Worm (Caenorhabditis elegans) whole organism, L4/young adult: Measurements from ENCODE around the gene msp-33.
"Not testable (repeated sequence)": the region's sequence is repeated elsewhere in the genome, so short reads cannot be mapped to it uniquely, and the experiment has no call there.

Source experiments
- W03F9.2 ChIP-seq: fragments of 150-350 bp; optimal IDR thresholded peaks from 2 replicates; lab custom pipeline; 2014; ENCODE audit warnings: missing biosample characterization, missing genetic modification characterization
- dao-5 ChIP-seq: sonication (generic microtip); optimal IDR thresholded peaks from 2 replicates; lab custom pipeline; 2016; ENCODE audit warnings: missing genotype, missing genetic modification characterization, moderate library complexity, missing compliant biosample characterization
- him-1 ChIP-seq: sonication (generic microtip); optimal IDR thresholded peaks from 2 replicates; lab custom pipeline; 2016; ENCODE audit warnings: missing genotype, missing genetic modification reagents, missing genetic modification characterization, missing compliant biosample characterization

The msp-33 gene

DNA sequence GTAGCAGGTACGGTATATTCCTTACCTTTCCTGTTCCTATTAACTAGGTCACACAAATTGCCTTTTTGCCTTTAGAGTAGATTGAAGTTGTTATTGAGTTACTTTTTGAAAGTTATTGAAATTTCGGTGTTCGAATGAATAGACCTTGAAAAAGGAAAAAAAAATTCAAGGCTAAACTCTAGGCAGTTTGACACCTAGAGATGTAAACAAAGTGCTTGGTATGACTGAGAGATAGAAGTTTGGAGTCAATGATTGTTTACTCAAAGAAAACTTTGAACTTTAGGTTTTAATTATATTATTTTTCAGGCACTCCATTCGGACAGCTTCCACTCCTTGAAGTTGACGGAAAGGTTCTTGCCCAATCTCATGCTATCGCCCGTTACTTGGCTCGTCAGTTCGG is 10.0 kb downstream of the msp-33 start:
- TF ChIP-seq W03F9.2 (no peak), dao-5 (no peak), him-1 (tag; lab: Kevin White, UChicago) (no peak)

DNA sequence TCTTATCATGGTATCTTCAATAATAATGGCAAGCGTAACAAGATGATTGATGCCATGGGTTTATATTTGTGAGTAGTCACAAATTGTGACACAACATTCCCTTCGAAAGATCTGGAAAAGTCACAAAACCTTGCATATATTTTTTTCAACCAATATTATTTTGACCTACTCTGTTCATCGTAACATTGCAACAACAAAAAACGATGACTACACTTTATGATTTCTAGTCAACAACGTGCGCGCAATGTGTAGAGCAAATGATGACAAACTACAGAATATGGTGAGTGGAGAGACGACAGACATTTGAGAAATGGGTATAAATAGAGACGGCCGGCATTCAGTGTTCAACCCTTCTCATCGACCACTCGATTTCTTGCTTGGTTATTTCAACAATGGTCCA is 10.8 kb downstream of the msp-33 start, which contains the start of gene gst-7:
gst-7 (plus strand) TSS at position 336 of the 400 bp plus-strand sequence.
- no peak for TF ChIP-seq W03F9.2
- TF ChIP-seq him-1 (tag; lab: Kevin White, UChicago): no peak
- TF ChIP-seq dao-5: no peak

DNA sequence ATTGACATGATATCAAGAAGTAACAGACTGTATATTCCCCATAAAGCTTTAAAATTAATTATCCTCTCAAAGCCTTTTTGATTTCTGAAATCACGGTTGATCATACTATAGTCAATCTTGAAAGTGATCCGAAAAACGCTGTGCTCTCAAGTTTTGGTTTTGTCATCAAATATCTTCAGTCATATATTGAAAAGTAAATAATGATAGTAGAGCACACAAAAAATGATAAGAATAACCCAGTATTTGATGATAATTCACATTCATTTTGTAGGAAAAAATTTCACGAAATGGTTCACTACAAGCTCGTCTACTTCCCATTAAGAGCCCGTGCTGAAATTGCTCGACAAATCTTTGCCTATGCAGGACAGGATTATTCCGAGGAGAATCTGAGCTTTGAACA is 12.9 kb downstream of the msp-33 start, which contains the start of gene gst-6:
gst-6 (plus strand) TSS at position 263 of the 400 bp plus-strand sequence.
- TF ChIP-seq W03F9.2: no peak
- TF ChIP-seq him-1 (tag; lab: Kevin White, UChicago): no peak
- no peak for TF ChIP-seq dao-5

DNA sequence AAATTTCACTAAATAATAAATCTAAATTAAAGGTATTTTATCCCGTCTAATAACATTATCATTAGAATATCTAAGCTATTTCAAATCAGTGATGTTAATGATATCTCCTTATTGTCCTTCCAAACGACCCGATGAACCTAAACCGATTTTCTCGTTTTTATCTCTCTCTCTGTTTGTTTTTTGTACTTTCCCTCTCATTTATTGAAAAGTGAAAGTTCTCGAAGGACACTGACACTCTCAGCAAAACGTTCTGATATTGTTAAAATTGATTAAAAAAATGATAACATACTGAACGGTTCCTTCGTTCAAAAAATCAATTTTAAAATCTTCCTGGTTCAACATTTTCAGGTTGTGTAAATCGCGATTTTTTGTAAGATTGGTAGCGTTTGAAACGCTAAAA is 16.4 kb downstream of the msp-33 start, which contains the start of gene F11G11.13:
F11G11.13 (minus strand) TSS at position 89 of the 400 bp plus-strand sequence.
- TF ChIP-seq him-1 (tag; lab: Kevin White, UChicago) (no peak), dao-5 (no peak), W03F9.2 (no peak)

DNA sequence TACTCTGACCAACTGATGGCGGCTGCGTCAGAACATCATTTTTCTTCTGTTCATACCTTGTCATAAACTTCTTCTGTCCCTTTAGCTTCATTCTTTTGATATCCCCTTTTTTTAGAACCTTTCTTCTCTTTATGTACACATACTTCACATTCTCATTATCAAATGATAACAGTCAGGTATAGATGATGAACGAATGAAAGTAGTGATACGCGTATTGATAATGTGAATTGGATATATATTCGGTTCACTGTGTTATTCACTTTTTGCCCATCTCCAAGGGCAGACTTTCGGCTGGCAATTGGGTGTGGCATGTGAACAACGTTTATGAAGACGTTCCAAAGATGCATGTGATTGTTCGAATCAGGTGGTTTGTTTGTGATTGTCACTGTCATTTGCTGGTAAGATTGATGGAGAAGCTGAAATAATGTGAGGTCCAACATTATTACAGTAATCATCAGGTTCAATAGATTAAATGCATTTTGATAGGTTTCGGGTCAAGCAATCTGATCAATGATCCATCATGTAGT is 18.1 kb downstream of the msp-33 start, which contains the start of gene F11G11.15:
F11G11.15 (plus strand) TSS at position 511 of the 527 bp plus-strand sequence.
- TF ChIP-seq him-1 (tag; lab: Kevin White, UChicago) (no peak), W03F9.2 (no peak), dao-5 (no peak)

DNA sequence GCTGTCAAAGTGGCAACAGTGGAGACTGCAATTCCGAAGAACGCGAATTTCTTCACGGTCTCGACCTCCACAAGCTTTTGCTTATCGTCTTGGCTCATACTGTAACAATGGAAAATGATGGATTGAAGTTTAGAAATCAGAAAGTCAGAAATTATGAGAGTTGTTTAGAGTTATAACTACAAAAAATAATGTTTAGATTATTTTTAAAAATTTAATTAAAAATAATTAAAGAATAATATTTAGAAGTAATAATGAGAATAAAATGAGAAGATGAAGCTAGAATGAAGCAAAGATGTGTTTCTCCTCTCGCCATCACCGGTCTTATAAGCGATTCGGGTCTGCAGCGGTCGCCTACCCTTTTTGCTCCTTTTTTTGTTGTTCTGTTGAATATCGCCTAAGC is 19.5 kb downstream of the msp-33 start, which contains the start of gene col-73:
col-73 (minus strand) TSS at position 101 of the 400 bp plus-strand sequence.
- TF ChIP-seq W03F9.2: no peak
- no peak for TF ChIP-seq dao-5
- no peak for TF ChIP-seq him-1 (tag; lab: Kevin White, UChicago)

DNA sequence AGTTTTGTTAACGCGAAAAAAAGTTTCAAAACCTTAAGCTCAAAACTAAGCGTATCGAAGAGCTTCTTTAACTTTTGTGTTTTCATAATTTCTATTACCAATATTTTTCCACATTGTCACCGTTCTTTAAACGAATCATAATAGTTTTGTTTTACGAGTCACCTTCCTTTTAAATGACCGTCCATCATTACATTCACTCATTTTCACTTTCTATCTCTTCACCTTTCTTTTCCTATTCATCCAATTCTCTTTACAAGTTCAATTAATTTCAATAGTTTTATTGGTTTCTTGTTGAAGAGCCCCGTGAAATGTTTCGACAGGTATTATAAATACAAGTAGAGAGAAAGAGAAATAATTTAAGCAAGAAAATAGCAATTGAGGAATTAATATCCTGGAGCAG is 20.7 kb downstream of the msp-33 start:
- TF ChIP-seq him-1 (tag; lab: Kevin White, UChicago): no peak

DNA sequence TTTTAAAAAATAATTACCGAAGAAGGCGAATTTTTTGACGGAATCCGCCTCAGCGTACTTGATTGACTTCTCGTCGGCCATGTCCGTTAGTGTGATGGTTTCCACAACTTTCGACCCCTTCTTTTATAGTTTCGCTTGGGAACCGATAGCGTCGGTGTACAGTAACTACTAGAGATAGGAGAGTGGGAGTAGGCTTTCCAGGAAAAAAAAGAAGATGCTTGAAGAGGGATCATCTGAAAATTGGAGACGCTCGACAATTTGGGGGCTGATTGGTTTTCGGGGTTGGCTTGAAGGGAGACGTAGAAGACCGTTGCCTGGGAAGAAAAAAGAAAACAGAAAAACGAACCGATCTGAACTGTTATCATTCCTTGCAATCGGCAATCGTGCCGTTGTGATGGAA is 21.8 kb downstream of the msp-33 start, which contains the start of gene col-20:
col-20 (minus strand) TSS at position 101 of the 400 bp plus-strand sequence.
- TF ChIP-seq W03F9.2 (no peak), him-1 (tag; lab: Kevin White, UChicago) (no peak), dao-5 (no peak)

DNA sequence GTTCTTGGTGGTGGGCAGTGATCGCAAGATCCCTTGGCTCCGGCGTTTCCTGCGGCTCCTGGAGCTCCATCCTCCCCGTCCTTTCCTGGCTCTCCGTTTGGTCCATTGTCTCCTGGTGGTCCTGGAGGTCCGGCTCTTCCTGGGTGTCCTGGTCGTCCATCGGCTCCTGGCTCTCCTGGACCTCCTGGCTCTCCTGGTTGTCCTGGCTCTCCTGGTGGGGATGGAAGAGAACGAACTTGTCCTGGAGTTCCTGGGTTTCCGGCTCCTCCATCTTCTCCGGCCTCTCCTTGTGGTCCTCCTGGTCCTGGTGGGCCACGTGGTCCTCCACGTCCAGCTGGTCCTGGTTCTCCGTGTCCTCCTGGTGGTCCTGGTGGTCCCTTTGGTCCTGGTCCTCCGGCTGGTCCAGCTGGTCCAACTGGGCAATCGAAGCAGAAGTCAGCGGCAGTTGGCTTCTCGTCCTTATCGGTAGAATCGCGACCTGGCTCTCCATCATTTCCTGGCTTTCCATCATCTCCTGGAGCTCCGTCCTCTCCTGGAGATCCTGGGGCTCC is 22.6 kb downstream of the msp-33 start:
- TF ChIP-seq him-1 (tag; lab: Kevin White, UChicago): no peak
- no peak for TF ChIP-seq dao-5
- no peak for TF ChIP-seq W03F9.2

DNA sequence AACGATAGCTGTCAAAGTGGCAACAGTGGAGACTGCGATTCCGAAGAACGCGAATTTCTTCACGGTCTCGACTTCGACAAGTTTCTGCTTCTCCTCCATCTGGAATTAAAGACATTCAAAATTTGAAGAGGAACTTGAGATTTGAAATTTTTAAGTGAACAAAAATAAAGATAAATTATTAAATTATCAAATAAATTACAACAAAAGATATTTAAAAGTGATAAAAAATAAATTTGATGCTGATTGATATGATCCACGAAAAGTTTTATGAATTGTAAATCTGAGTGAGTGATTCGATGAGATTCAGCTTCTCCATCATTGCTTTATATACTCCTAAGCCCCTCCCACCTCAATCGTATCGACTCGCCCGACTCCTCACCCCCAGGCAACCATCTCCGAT is 25.0 kb downstream of the msp-33 start, which contains the start of gene col-17:
col-17 (minus strand) TSS at position 101 of the 400 bp plus-strand sequence.
- no peak for TF ChIP-seq dao-5

DNA sequence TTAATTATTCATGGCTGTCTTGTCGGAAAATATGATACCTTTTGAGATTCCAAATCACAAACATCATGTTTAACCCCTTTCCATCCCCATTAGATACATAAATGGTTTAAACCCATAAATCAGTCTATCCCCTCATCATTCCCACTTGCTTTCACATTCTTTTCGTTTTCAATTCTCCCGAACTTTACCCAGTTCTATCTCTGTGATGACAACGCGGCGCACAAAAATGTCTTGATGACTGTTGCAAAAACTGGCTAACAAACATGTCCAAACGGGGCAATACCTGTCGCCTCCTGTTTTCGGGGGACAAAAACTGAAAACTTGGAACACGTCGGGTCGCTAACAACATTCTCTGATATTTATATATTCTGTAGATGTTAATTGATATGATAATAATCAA is 26.4 kb downstream of the msp-33 start:
- TF ChIP-seq dao-5 (no peak), W03F9.2 (no peak), him-1 (tag; lab: Kevin White, UChicago) (no peak)

DNA sequence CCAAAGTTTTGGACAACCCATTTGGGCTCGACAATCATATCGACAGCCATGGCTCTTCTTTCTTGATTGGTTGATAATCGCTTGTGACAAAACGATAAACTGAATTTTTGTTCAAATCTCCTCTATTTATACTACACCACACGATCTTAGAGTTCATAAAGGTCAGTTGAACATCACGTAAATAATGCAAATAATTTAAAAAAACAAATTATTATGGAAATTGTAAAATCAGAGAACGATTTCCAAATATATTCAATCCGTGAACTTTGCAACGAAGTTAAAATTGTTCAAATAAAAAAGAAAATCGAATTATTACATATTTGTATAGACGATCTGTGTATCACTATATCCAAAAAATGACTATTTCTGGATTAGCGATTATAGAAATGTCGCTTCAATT is 29.1 kb downstream of the msp-33 start, which contains the start of the genes mpst-4 and F11G11.14:
mpst-4 (minus strand) TSS at position 101 of the 400 bp plus-strand sequence.
F11G11.14 (plus strand) TSS at position 325 of the 400 bp plus-strand sequence.
- TF ChIP-seq him-1 (tag; lab: Kevin White, UChicago): no peak
- TF ChIP-seq dao-5: no peak
- no peak for TF ChIP-seq W03F9.2

DNA sequence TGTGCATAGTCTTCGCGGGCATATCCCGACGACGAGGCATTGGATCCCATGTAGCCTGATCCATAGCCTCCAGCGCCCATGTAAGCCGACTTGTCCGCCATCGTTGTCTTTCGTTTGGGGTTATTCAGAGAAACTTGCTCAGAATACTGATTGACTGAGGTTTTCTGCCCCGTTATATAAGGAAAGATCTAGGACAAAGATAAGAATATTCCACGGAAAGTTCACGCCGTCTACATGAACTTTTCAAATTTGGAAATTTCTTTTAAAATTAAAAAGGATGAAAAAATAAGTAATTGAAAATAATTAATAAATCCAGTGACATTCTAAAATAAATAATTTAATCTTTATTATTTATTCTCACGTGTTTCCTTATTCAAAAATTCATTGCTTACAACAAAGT is 32.2 kb downstream of the msp-33 start, which contains the start of the genes nspd-5 and F11G11.4:
nspd-5 (minus strand) TSS at position 101 of the 400 bp plus-strand sequence.
F11G11.4 (plus strand) TSS at position 335 of the 400 bp plus-strand sequence.
- TF ChIP-seq dao-5; W03F9.2; him-1 (tag; lab: Kevin White, UChicago): not testable (repeated sequence)

DNA sequence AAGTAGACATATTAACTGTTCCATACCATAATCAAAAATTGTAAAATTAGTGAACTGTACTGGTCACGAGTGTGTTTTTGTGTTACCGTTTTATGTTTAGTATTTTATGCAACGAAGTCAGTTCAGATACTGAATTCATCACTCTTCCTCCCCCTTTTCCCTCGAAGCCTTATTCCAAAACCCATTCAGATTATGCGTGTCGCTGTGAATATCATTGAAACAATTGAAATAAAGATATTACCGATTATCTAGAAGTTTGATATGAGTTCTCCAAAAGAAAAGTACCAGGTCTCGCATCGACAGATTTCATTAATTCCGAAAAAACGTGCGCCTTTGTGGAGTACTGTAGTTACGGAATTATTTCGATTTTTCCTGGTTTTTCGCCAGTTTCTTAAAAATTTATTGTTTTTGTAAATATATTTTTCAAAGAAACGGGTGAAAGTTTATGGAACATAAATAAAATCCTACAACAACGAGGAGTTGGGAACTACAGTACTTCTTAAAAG is 33.5 kb downstream of the msp-33 start:
- TF ChIP-seq him-1 (tag; lab: Kevin White, UChicago): no peak
- TF ChIP-seq W03F9.2: no peak
- no peak for TF ChIP-seq dao-5

DNA sequence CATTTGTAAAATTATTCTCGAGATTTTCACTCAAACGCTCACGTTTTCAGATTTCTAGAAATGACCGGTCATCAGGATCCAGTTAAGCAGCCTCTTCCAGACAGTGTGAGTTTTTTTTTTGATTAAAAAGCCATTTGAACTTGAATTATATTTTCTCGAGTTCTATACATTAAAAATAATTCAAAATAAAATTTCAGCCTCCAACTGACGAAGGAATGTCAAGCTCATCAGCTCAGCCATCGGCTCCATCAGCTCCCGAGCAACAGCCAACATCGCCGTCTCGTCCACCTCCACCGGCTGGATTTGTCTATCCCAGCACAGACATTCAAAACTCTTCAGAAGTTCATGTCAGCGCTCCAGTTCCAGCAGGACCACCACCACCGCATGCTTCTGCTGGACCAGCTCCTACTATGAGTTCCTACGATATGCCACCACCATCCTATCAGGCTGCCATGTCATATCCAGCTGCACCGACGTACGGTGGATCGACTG is 34.6 kb downstream of the msp-33 start, which contains the start of gene F11G11.5:
F11G11.5 (plus strand) TSS at position 51 of the 492 bp plus-strand sequence.
- TF ChIP-seq him-1 (tag; lab: Kevin White, UChicago) (no peak), W03F9.2 (no peak), dao-5 (no peak)
